Worm (Caenorhabditis elegans) whole organism, late embryonic: ENCODE results near the gene clc-3.

ENCODE experiments used
- C08G9.2 ChIP-seq: sonication (generic microtip); optimal IDR thresholded peaks from 2 replicates; lab custom pipeline; 2016; ENCODE audit warnings: mild to moderate bottlenecking, missing genetic modification characterization, moderate library complexity, missing compliant biosample characterization
- C38D4.7 ChIP-seq: fragments of 200-800 bp; sonication (Bioruptor generic); optimal IDR thresholded peaks from 2 replicates; lab custom pipeline; 2018; ENCODE audit warnings: mild to moderate bottlenecking, missing genetic modification characterization, moderate library complexity, missing compliant biosample characterization
- F13H6.1 ChIP-seq: sonication (generic microtip); optimal IDR thresholded peaks from 2 replicates; lab custom pipeline; 2016; ENCODE audit warnings: missing genetic modification characterization, missing compliant biosample characterization
- K02D7.2 ChIP-seq: sonication (generic microtip); optimal IDR thresholded peaks from 2 replicates; lab custom pipeline; 2017; ENCODE audit warnings: mild to moderate bottlenecking, missing genetic modification characterization, missing compliant biosample characterization
- T23F11.4 ChIP-seq: fragments of 200-800 bp; sonication (Bioruptor generic); optimal IDR thresholded peaks from 2 replicates; lab custom pipeline; 2018; ENCODE audit warnings: mild to moderate bottlenecking, missing genetic modification characterization, missing compliant biosample characterization
- ahr-1 ChIP-seq: sonication (generic microtip); optimal IDR thresholded peaks from 2 replicates; lab custom pipeline; 2016; ENCODE audit warnings: missing genetic modification characterization, missing compliant biosample characterization
- ama-1 ChIP-seq: fragments of 150-350 bp; optimal IDR thresholded peaks from 2 replicates; lab custom pipeline; 2014
- ceh-18 ChIP-seq: sonication (generic microtip); optimal IDR thresholded peaks from 2 replicates; lab custom pipeline; 2016; ENCODE audit warnings: missing genetic modification characterization, missing compliant biosample characterization
- ceh-2 ChIP-seq: sonication (generic microtip); optimal IDR thresholded peaks from 2 replicates; lab custom pipeline; 2016; ENCODE audit warnings: missing genotype, missing genetic modification characterization, missing compliant biosample characterization
- ceh-24 ChIP-seq: sonication (generic microtip); optimal IDR thresholded peaks from 2 replicates; lab custom pipeline; 2016; ENCODE audit warnings: mild to moderate bottlenecking, missing genetic modification characterization, missing compliant biosample characterization
- ceh-30 ChIP-seq: fragments of 150-350 bp; optimal IDR thresholded peaks from 2 replicates; lab custom pipeline; 2014; ENCODE audit warnings: missing biosample characterization, missing genetic modification characterization
- ceh-31 ChIP-seq: sonication (generic microtip); optimal IDR thresholded peaks from 2 replicates; lab custom pipeline; 2016; ENCODE audit warnings: missing genetic modification characterization, missing compliant biosample characterization
- ceh-45 ChIP-seq: fragments of 200-800 bp; sonication (Bioruptor generic); IDR thresholded peaks from 2 replicates; pipeline ENCODE4 v1.3.6; 2022; ENCODE audit warnings: missing genetic modification reagents, missing genetic modification characterization, missing compliant biosample characterization
- ceh-48 ChIP-seq: sonication (generic microtip); optimal IDR thresholded peaks from 2 replicates; lab custom pipeline; 2016; ENCODE audit warnings: missing genetic modification characterization, inconsistent platforms, missing compliant biosample characterization
- che-1 ChIP-seq: sonication (generic microtip); optimal IDR thresholded peaks from 2 replicates; lab custom pipeline; 2016; ENCODE audit warnings: mild to moderate bottlenecking, missing genetic modification characterization, missing compliant biosample characterization
- elt-4 ChIP-seq: sonication (generic microtip); optimal IDR thresholded peaks from 2 replicates; lab custom pipeline; 2016; ENCODE audit warnings: missing genetic modification characterization, missing compliant biosample characterization
- eyg-1 ChIP-seq: sonication (generic microtip); optimal IDR thresholded peaks from 2 replicates; lab custom pipeline; 2016; ENCODE audit warnings: missing genotype, missing genetic modification characterization, missing compliant biosample characterization
- fax-1 ChIP-seq: sonication (generic microtip); optimal IDR thresholded peaks from 2 replicates; lab custom pipeline; 2016; ENCODE audit warnings: missing genotype, missing genetic modification characterization, missing compliant biosample characterization
- fkh-10 ChIP-seq: fragments of 150-350 bp; optimal IDR thresholded peaks from 2 replicates; lab custom pipeline; 2014; ENCODE audit warnings: missing biosample characterization, missing genetic modification reagents, missing genetic modification characterization
- fkh-6 ChIP-seq: sonication (generic microtip); optimal IDR thresholded peaks from 2 replicates; lab custom pipeline; 2016; ENCODE audit warnings: missing genetic modification characterization, missing compliant biosample characterization
- gmeb-2 ChIP-seq: sonication (generic microtip); optimal IDR thresholded peaks from 2 replicates; lab custom pipeline; 2016; ENCODE audit warnings: missing genetic modification characterization, inconsistent platforms, missing compliant biosample characterization
- hlh-13 ChIP-seq: fragments of 200-800 bp; sonication (Bioruptor generic); optimal IDR thresholded peaks from 2 replicates; lab custom pipeline; 2018; ENCODE audit warnings: mild to moderate bottlenecking, missing genetic modification characterization, missing compliant biosample characterization
- hlh-15 ChIP-seq: sonication (generic microtip); optimal IDR thresholded peaks from 2 replicates; lab custom pipeline; 2016; ENCODE audit warnings: missing genetic modification characterization, missing compliant biosample characterization
- hlh-30 ChIP-seq: sonication (generic microtip); optimal IDR thresholded peaks from 2 replicates; lab custom pipeline; 2017; ENCODE audit warnings: antibody characterized with exemption, missing genetic modification characterization, missing compliant biosample characterization; ENCODE audit not compliant: insufficient read depth
- lin-11 ChIP-seq: fragments of 200-800 bp; sonication (Bioruptor generic); optimal IDR thresholded peaks from 2 replicates; lab custom pipeline; 2018; ENCODE audit warnings: mild to moderate bottlenecking, missing genetic modification characterization, missing compliant biosample characterization
- madf-2 ChIP-seq: sonication (generic microtip); optimal IDR thresholded peaks from 2 replicates; lab custom pipeline; 2017; ENCODE audit warnings: missing genetic modification characterization, missing compliant biosample characterization
- mec-3 ChIP-seq: sonication (generic microtip); optimal IDR thresholded peaks from 2 replicates; lab custom pipeline; 2016; ENCODE audit warnings: borderline replicate concordance, missing genetic modification characterization, missing compliant biosample characterization
- nfya-1 ChIP-seq: sonication (generic microtip); optimal IDR thresholded peaks from 2 replicates; lab custom pipeline; 2017; ENCODE audit warnings: missing genetic modification characterization, mild to moderate bottlenecking, missing compliant biosample characterization, antibody characterized with exemption, moderate library complexity
- nhr-11 ChIP-seq: fragments of 150-350 bp; optimal IDR thresholded peaks from 2 replicates; lab custom pipeline; 2014; ENCODE audit warnings: missing biosample characterization, missing genetic modification characterization
- pha-4 ChIP-seq: fragments of 150-350 bp; optimal IDR thresholded peaks from 2 replicates; lab custom pipeline; 2018; ENCODE audit warnings: missing biosample characterization, missing genetic modification reagents, missing genetic modification characterization
- rnt-1 ChIP-seq: sonication (generic microtip); optimal IDR thresholded peaks from 2 replicates; lab custom pipeline; 2016; ENCODE audit warnings: missing genetic modification characterization, missing compliant biosample characterization
- sdc-2 ChIP-seq: sonication (generic microtip); optimal IDR thresholded peaks from 2 replicates; lab custom pipeline; 2016; ENCODE audit warnings: missing genotype, missing genetic modification characterization, missing compliant biosample characterization
- sox-2 ChIP-seq: fragments of 200-800 bp; sonication (Bioruptor generic); IDR thresholded peaks from 2 replicates; pipeline ENCODE4 v1.3.6; 2022; ENCODE audit warnings: missing genetic modification reagents, missing genetic modification characterization, missing compliant biosample characterization
- tbx-2 ChIP-seq: sonication (generic microtip); optimal IDR thresholded peaks from 2 replicates; lab custom pipeline; 2016; ENCODE audit warnings: missing genetic modification characterization, missing compliant biosample characterization
- tbx-7 ChIP-seq: sonication (generic microtip); optimal IDR thresholded peaks from 2 replicates; lab custom pipeline; 2016; ENCODE audit warnings: missing genotype, missing genetic modification characterization, missing compliant biosample characterization
- ttx-3 ChIP-seq: sonication (generic microtip); optimal IDR thresholded peaks from 2 replicates; lab custom pipeline; 2016; ENCODE audit warnings: missing genetic modification reagents, missing genetic modification characterization, missing compliant biosample characterization
- unc-42 ChIP-seq: sonication (generic microtip); optimal IDR thresholded peaks from 2 replicates; lab custom pipeline; 2016; ENCODE audit warnings: missing genotype, missing genetic modification characterization, missing compliant biosample characterization
- unc-86 ChIP-seq: sonication (generic microtip); optimal IDR thresholded peaks from 2 replicates; lab custom pipeline; 2016; ENCODE audit warnings: missing genetic modification characterization, missing compliant biosample characterization

clc-3 gene

DNA sequence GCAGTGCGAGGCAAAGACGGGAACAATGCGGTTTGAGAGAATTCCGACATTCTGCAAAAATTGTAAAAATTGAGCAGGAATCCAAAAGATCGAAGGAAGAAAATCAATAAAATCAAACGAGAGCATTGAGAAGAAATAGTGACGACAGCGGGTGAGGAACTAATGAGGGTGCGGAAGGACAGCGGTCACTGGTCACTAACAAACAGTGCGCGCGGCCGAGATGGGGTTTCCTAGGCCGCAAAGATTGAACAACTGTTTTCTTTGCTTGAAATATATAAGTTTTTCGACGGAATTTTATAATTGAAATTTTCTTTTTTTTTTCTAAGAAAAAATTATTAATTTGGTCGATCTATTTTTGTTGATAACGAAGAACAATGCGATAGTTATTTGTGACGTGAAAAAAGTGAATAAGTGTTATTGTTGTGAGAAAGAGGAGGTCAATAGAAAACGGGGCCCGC is 37.1 kb upstream of the clc-3 start, which contains the start of gene unc-78:
Gene unc-78, minus strand, starts transcription at position 51 of the 458 bp plus-strand sequence.
- peak; percentile 25 for TF ChIP-seq tbx-2
- TF ChIP-seq ceh-24 (tag; lab: Kevin White, UChicago): no peak
- TF ChIP-seq che-1 (tag; lab: Kevin White, UChicago): no peak
- no peak for TF ChIP-seq C38D4.7 (GFP tag; lab: Kevin White, UChicago)
- peak; percentile 16 for TF ChIP-seq ceh-2 (tag; lab: Kevin White, UChicago)
- TF ChIP-seq madf-2 (tag; lab: Kevin White, UChicago): no peak
- TF ChIP-seq hlh-15: no peak
- peak; percentile 6 for TF ChIP-seq ceh-31
- no peak for TF ChIP-seq ttx-3 (tag; lab: Kevin White, UChicago)
- TF ChIP-seq ceh-48 (tag; lab: Kevin White, UChicago): no peak
- no peak for TF ChIP-seq ceh-18 (tag; lab: Kevin White, UChicago)
- no peak for TF ChIP-seq ama-1 (lab: Kevin White, UChicago)
- no peak for TF ChIP-seq unc-42 (tag; lab: Kevin White, UChicago)
- TF ChIP-seq ahr-1 (tag; lab: Kevin White, UChicago): no peak
- no peak for TF ChIP-seq lin-11
- TF ChIP-seq C08G9.2: peak; percentile 13
- TF ChIP-seq T23F11.4: no peak
- TF ChIP-seq hlh-30 (tag; lab: Kevin White, UChicago): no peak

DNA sequence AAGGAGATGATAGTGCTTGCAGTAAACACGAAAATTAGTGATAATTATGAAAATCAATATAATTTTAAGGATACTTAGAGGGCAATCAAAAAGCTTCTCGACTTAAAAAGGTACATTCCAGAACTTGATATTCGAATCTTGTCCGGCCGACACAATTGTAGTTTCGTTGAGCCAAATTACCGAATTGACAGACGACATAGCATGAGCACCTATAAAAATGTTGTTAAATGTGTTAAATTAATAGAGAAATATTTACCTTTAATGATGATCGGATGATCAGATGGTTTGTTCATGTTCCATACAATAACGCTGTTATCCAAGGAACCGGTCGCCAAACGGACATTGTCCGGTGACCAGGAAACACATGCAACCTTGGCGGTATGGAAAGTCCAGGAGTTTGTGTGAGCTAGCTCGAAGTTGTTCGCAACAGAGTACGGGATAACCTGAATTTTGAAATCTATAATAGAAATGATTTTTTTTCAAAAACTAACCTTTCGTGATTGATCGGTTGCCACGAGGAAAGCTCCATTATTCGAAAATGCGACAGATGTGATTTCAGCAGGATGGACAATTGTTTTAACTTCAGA is 34.3 kb upstream of the clc-3 start:
- TF ChIP-seq rnt-1 (tag; lab: Kevin White, UChicago) (no peak), nfya-1 (tag; lab: Kevin White, UChicago) (no peak), sdc-2 (tag; lab: Kevin White, UChicago) (no peak), pha-4 (tag; lab: Kevin White, UChicago) (no peak), mec-3 (no peak), ceh-24 (tag; lab: Kevin White, UChicago) (no peak), tbx-7 (tag; lab: Kevin White, UChicago) (no peak), hlh-13 (GFP tag; lab: Kevin White, UChicago) (no peak), unc-42 (tag; lab: Kevin White, UChicago) (no peak), ceh-45 (GFP tag; lab: Robert Waterston, UW) (no peak), ahr-1 (tag; lab: Kevin White, UChicago) (no peak), fkh-10 (no peak), nhr-11 (tag; lab: Kevin White, UChicago) (no peak), eyg-1 (tag; lab: Kevin White, UChicago) (no peak), K02D7.2 (tag; lab: Kevin White, UChicago) (no peak), fkh-6 (tag; lab: Kevin White, UChicago) (no peak)
- TF ChIP-seq, all 69 proteins: peak for 0

DNA sequence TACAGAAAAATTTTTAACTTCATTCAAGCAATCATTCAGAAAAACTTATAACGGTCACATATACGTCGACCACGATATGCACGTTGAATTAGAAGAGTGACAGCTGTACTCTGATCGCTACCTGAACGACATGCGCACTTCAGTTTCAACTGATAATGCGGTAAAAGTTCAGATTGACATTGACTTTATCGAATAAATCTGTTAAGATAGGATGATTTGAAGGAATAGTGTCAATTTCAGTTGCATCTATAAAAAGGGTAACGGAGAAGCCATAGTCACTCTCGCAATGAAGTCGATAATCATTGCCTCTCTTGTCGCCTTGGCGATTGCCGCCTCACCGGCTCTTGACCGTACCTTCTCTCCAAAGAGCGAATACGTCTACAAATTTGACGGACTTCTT is 28.7 kb upstream of the clc-3 start, which contains the start of gene vit-5:
Gene vit-5, plus strand, starts transcription at position 277 of the 400 bp plus-strand sequence.
- TF ChIP-seq ceh-18 (tag; lab: Kevin White, UChicago): no peak
- TF ChIP-seq che-1 (tag; lab: Kevin White, UChicago): no peak
- TF ChIP-seq, all 69 proteins: peak for 0

DNA sequence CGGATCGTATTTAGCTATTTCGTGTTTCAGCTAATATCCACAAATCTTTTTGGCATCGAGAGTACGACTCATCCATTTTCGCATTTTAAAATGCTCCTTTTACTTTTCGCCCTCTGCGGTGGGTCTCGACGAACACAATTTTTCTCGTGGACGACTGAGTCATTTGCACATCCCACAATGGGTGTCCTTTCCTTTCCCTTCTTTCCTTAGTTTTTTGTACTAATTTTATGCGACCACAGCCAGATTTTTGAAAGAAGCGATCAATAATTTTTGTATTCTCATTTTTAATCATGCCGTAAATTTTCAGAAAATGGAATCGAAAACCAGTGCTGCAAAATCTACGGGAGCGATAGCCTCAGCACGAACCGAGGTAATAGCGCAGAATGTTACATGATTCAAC is 27.2 kb upstream of the clc-3 start, which contains the start of gene C04F6.9:
Gene C04F6.9, plus strand, starts transcription at position 301 of the 400 bp plus-strand sequence.
- TF ChIP-seq elt-4 (tag; lab: Kevin White, UChicago) (no peak), F13H6.1 (tag; lab: Kevin White, UChicago) (no peak), ceh-18 (tag; lab: Kevin White, UChicago) (no peak), unc-86 (tag; lab: Kevin White, UChicago) (no peak), sox-2 (no peak), nhr-11 (tag; lab: Kevin White, UChicago) (no peak), ceh-30 (tag; lab: Kevin White, UChicago) (no peak), gmeb-2 (no peak), fax-1 (tag; lab: Kevin White, UChicago) (no peak)
